Fruit fly (Drosophila melanogaster) whole organism, wandering third instar larva: Measurements from ENCODE around the gene CG1835.

Source experiments
- Abd-B ChIP-seq: fragments of >200 bp; optimal IDR thresholded peaks from 2 replicates; lab custom pipeline; 2017; ENCODE audit warnings: missing biosample characterization, missing genetic modification characterization
- CG32264 ChIP-seq: fragments of 200-800 bp; sonication (Bioruptor generic); optimal IDR thresholded peaks from 2 replicates; lab custom pipeline; 2016; ENCODE audit warnings: missing biosample characterization, missing genetic modification characterization
- CrebA ChIP-seq: fragments of 200-800 bp; sonication (Bioruptor generic); optimal IDR thresholded peaks from 2 replicates; lab custom pipeline; 2016; ENCODE audit warnings: missing biosample characterization, mild to moderate bottlenecking, missing genetic modification characterization, borderline replicate concordance
- Dfd ChIP-seq: fragments of >200 bp; optimal IDR thresholded peaks from 2 replicates; lab custom pipeline; 2017; ENCODE audit warnings: missing biosample characterization, missing genetic modification characterization
- Dif ChIP-seq: fragments of 200-275, 200-300 bp; sonication (Bioruptor generic); optimal IDR thresholded peaks from 2 replicates; lab custom pipeline; 2018; ENCODE audit warnings: missing biosample characterization, missing genetic modification characterization; ENCODE audit not compliant: partially characterized antibody
- GATAd ChIP-seq: sonication (Bioruptor generic); optimal IDR thresholded peaks from 2 replicates; lab custom pipeline; 2016; ENCODE audit warnings: missing biosample characterization, missing genetic modification characterization
- HLH106 ChIP-seq: fragments of 200-800 bp; optimal IDR thresholded peaks from 3 replicates; lab custom pipeline; 2019; ENCODE audit warnings: missing biosample characterization, mild to moderate bottlenecking, missing genetic modification characterization, moderate library complexity
- Hnf4 ChIP-seq: fragments of 200-800 bp; sonication (Bioruptor generic); optimal IDR thresholded peaks from 2 replicates; lab custom pipeline; 2016; ENCODE audit warnings: missing biosample characterization, mild to moderate bottlenecking, missing genetic modification characterization
- Hr78 ChIP-seq: fragments of >200 bp; optimal IDR thresholded peaks from 2 replicates; lab custom pipeline; 2017; ENCODE audit warnings: missing biosample characterization, missing genetic modification characterization
- Hr83 ChIP-seq: fragments of 200-300 bp; sonication (Bioruptor generic); optimal IDR thresholded peaks from 2 replicates; lab custom pipeline; 2016; ENCODE audit warnings: missing biosample characterization, mild to moderate bottlenecking, missing genetic modification characterization, moderate library complexity; ENCODE audit not compliant: poor library complexity, severe bottlenecking
- Jra ChIP-seq: sonication (Bioruptor generic); optimal IDR thresholded peaks from 2 replicates; lab custom pipeline; 2016; ENCODE audit warnings: missing biosample characterization, missing genetic modification characterization
- Mio ChIP-seq: sonication (Bioruptor generic); optimal IDR thresholded peaks from 2 replicates; lab custom pipeline; 2016; ENCODE audit warnings: missing biosample characterization, missing genetic modification characterization
- Myc ChIP-seq: fragments of >200 bp; optimal IDR thresholded peaks from 2 replicates; lab custom pipeline; 2017
- N ChIP-seq: fragments of >200 bp; optimal IDR thresholded peaks from 2 replicates; lab custom pipeline; 2018; ENCODE audit warnings: missing biosample characterization, missing external identifiers, missing genetic modification characterization
- OdsH ChIP-seq: fragments of 200-800 bp; sonication (Bioruptor generic); optimal IDR thresholded peaks from 2 replicates; lab custom pipeline; 2016; ENCODE audit warnings: missing biosample characterization, mild to moderate bottlenecking, missing genetic modification characterization
- Rel ChIP-seq, 2 experiments: fragments of 200-800 bp; sonication (Bioruptor generic) in 1 of 2; optimal IDR thresholded peaks; 2 replicates in 1 of 2; 3 replicates in 1 of 2; lab custom pipeline; 2016 to 2019; ENCODE audit warnings: mild to moderate bottlenecking in 2 of 2, missing biosample characterization in 2 of 2, missing genetic modification characterization in 2 of 2, moderate library complexity in 1 of 2
- Vsx2 ChIP-seq: fragments of 200-300, 225-300 bp; sonication (Bioruptor generic); optimal IDR thresholded peaks from 2 replicates; lab custom pipeline; 2018; ENCODE audit warnings: missing biosample characterization, missing genetic modification characterization; ENCODE audit not compliant: partially characterized antibody
- br ChIP-seq: fragments of 200-800 bp; sonication (Bioruptor generic); optimal IDR thresholded peaks from 2 replicates; lab custom pipeline; 2016; ENCODE audit warnings: missing biosample characterization, missing genetic modification characterization
- brk ChIP-seq: fragments of 200-800 bp; sonication (Bioruptor generic); optimal IDR thresholded peaks from 2 replicates; lab custom pipeline; 2016; ENCODE audit warnings: missing biosample characterization, mild to moderate bottlenecking, missing genetic modification characterization
- dl ChIP-seq, 2 experiments: fragments of 175-275, 200-275 bp in 1 of 2; fragments of 200-275 bp in 1 of 2; sonication (Bioruptor generic); optimal IDR thresholded peaks; lab custom pipeline; 2018; ENCODE audit warnings: mild to moderate bottlenecking in 2 of 2, missing biosample characterization in 2 of 2, missing genetic modification characterization in 2 of 2, moderate library complexity in 2 of 2; ENCODE audit not compliant: partially characterized antibody in 2 of 2, insufficient read depth in 1 of 2
- dmrt93B ChIP-seq: fragments of 200-800 bp; sonication (Bioruptor generic); optimal IDR thresholded peaks from 2 replicates; lab custom pipeline; 2018; ENCODE audit warnings: missing biosample characterization, mild to moderate bottlenecking, missing genetic modification characterization
- dsf ChIP-seq: sonication (Bioruptor generic); optimal IDR thresholded peaks from 2 replicates; lab custom pipeline; 2016; ENCODE audit warnings: missing biosample characterization, missing genetic modification characterization, borderline replicate concordance
- foxo ChIP-seq, 2 experiments: fragments of 200-800 bp; sonication (Bioruptor generic); optimal IDR thresholded peaks; 2 replicates in 1 of 2; 3 replicates in 1 of 2; lab custom pipeline; 2016 to 2017; ENCODE audit warnings: missing biosample characterization in 2 of 2, missing genetic modification characterization in 2 of 2
- fru ChIP-seq: fragments of 200-800 bp; sonication (Bioruptor generic); optimal IDR thresholded peaks from 3 replicates; lab custom pipeline; 2016; ENCODE audit warnings: missing biosample characterization, mild to moderate bottlenecking, missing genetic modification characterization
- h ChIP-seq: fragments of 200-800 bp; sonication (Bioruptor generic); optimal IDR thresholded peaks from 3 replicates; lab custom pipeline; 2016; ENCODE audit warnings: missing biosample characterization, mild to moderate bottlenecking, missing genetic modification characterization
- jim ChIP-seq: fragments of 175-275, 200-325 bp; sonication (Bioruptor generic); optimal IDR thresholded peaks from 2 replicates; lab custom pipeline; 2016; ENCODE audit warnings: missing biosample characterization, mild to moderate bottlenecking, missing genetic modification characterization
- lola ChIP-seq: fragments of >200 bp; optimal IDR thresholded peaks from 2 replicates; lab custom pipeline; 2017; ENCODE audit warnings: missing biosample characterization, missing genetic modification characterization
- pan ChIP-seq: fragments of >200 bp; optimal IDR thresholded peaks from 2 replicates; lab custom pipeline; 2017
- psq ChIP-seq: fragments of 200-800 bp; sonication (Bioruptor generic); optimal IDR thresholded peaks from 3 replicates; lab custom pipeline; 2017; ENCODE audit warnings: missing biosample characterization, mild to moderate bottlenecking, missing genetic modification characterization, moderate library complexity
- rgr ChIP-seq: fragments of 200-800 bp; sonication (Bioruptor generic); optimal IDR thresholded peaks from 3 replicates; lab custom pipeline; 2016; ENCODE audit warnings: missing biosample characterization, mild to moderate bottlenecking, missing genetic modification characterization
- sage ChIP-seq: fragments of 200-800 bp; sonication (Bioruptor generic); optimal IDR thresholded peaks from 2 replicates; lab custom pipeline; 2016; ENCODE audit warnings: missing biosample characterization, mild to moderate bottlenecking, missing genetic modification characterization
- sv ChIP-seq: fragments of 200-800 bp; sonication (Bioruptor generic); optimal IDR thresholded peaks from 3 replicates; lab custom pipeline; 2016; ENCODE audit warnings: missing biosample characterization, missing genetic modification characterization
- tai ChIP-seq: sonication (Bioruptor generic); optimal IDR thresholded peaks from 2 replicates; lab custom pipeline; 2016; ENCODE audit warnings: missing biosample characterization, missing genetic modification characterization
- usp ChIP-seq: fragments of >200 bp; optimal IDR thresholded peaks from 2 replicates; lab custom pipeline; 2017; ENCODE audit warnings: missing biosample characterization, missing genetic modification characterization
- woc ChIP-seq: sonication (Bioruptor generic); optimal IDR thresholded peaks from 2 replicates; lab custom pipeline; 2016; ENCODE audit warnings: missing biosample characterization, mild to moderate bottlenecking, missing genetic modification characterization

CG1835 gene

dm6 chrX:20661612-20662228 is at the start of gene CG1835:
Gene CG1835 (plus strand): TSS chrX:20661917.
- TF ChIP-seq sage (no peak), OdsH (GFP tag; lab: Kevin White, UChicago) (no peak), Hnf4 (peak; percentile 39), GATAd (no peak), rgr (GFP tag; lab: Kevin White, UChicago) (no peak), jim (GFP tag; lab: Kevin White, UChicago) (no peak), CG32264 (no peak), CrebA (GFP tag; lab: Kevin White, UChicago) (peak; percentile 55), brk (GFP tag; lab: Kevin White, UChicago) (no peak), Hr83 (peak; percentile 69), HLH106 (tag; lab: Kevin White, UChicago) (peak; percentile 54), Dfd (GFP tag; lab: Kevin White, UChicago) (no peak), Myc (lab: Kevin White, UChicago) (no peak), tai (GFP tag; lab: Kevin White, UChicago) (no peak), woc (no peak), Jra (no peak), Vsx2 (GFP tag; lab: Kevin White, UChicago) (no peak), lola (no peak), dsf (GFP tag; lab: Kevin White, UChicago) (no peak), Abd-B (GFP tag; lab: Kevin White, UChicago) (no peak), psq (GFP tag; lab: Kevin White, UChicago) (peak; percentile 42), h (GFP tag; lab: Kevin White, UChicago) (no peak), Dif (no peak), br (GFP tag; lab: Kevin White, UChicago) (peak; percentile 20), foxo (GFP tag; optimal IDR thresholded peaks at IDR 0.05; lab: Kevin White, UChicago) (peak in 1 of 2 experiments; percentile 12), pan (no peak), Rel (GFP tag; optimal IDR thresholded peaks at IDR 0.05; lab: Kevin White, UChicago) (no peak), Rel (tag; optimal IDR thresholded peaks at IDR 0.05; lab: Kevin White, UChicago) (peak; percentile 34), N (no peak)

- TF ChIP-seq Dfd (GFP tag; lab: Kevin White, UChicago) (peak; percentile 74), Vsx2 (GFP tag; lab: Kevin White, UChicago) (no peak)
Observed at dm6 chrX:20612979-20613378, 48.7 kb upstream of the CG1835 start.

dm6 chrX:20623673-20624072 is 38.0 kb upstream of the CG1835 start, which contains the start of gene RunxA:
Gene RunxA (minus strand): TSS chrX:20623773.
- TF ChIP-seq Vsx2 (GFP tag; lab: Kevin White, UChicago), result no peak
- TF ChIP-seq Dfd (GFP tag; lab: Kevin White, UChicago), result no peak
- TF ChIP-seq Rel (GFP tag; optimal IDR thresholded peaks at IDR 0.05; lab: Kevin White, UChicago), result no peak
- TF ChIP-seq Rel (tag; optimal IDR thresholded peaks at IDR 0.05; lab: Kevin White, UChicago), result no peak
- no peak for TF ChIP-seq fru (GFP tag; lab: Kevin White, UChicago)
- no peak for TF ChIP-seq Hr78 (GFP tag; lab: Kevin White, UChicago)
- no peak for TF ChIP-seq Dif
- TF ChIP-seq dmrt93B (GFP tag; lab: Kevin White, UChicago), result no peak
- no peak for TF ChIP-seq rgr (GFP tag; lab: Kevin White, UChicago)
- TF ChIP-seq dl (GFP tag; optimal IDR thresholded peaks at IDR 0.05; lab: Kevin White, UChicago; ENCODE audit: insufficient read depth in 1 of 2, partially characterized antibody in 2 of 2), result no peak
- TF ChIP-seq foxo (GFP tag; optimal IDR thresholded peaks at IDR 0.05; lab: Kevin White, UChicago), result no peak
- TF ChIP-seq Mio (GFP tag; lab: Kevin White, UChicago), result no peak
- TF ChIP-seq h (GFP tag; lab: Kevin White, UChicago), result no peak

dm6 chrX:20629360-20629759 is 32.4 kb upstream of the CG1835 start:
- no peak for TF ChIP-seq br (GFP tag; lab: Kevin White, UChicago)
- TF ChIP-seq Mio (GFP tag; lab: Kevin White, UChicago), result no peak
- no peak for TF ChIP-seq dmrt93B (GFP tag; lab: Kevin White, UChicago)
- TF ChIP-seq pan, result no peak
- TF ChIP-seq sage, result no peak
- no peak for TF ChIP-seq h (GFP tag; lab: Kevin White, UChicago)
- TF ChIP-seq dl (GFP tag; optimal IDR thresholded peaks at IDR 0.05; lab: Kevin White, UChicago; ENCODE audit: insufficient read depth in 1 of 2, partially characterized antibody in 2 of 2), result no peak
- TF ChIP-seq lola, result no peak
- no peak for TF ChIP-seq Myc (lab: Kevin White, UChicago)
- no peak for TF ChIP-seq sv (GFP tag; lab: Kevin White, UChicago)
- TF ChIP-seq psq (GFP tag; lab: Kevin White, UChicago), result no peak
- TF ChIP-seq usp, result no peak
- no peak for TF ChIP-seq Hnf4
